Worm (Caenorhabditis elegans): Measurements from ENCODE around the gene snx-17.

The snx-17 gene

DNA sequence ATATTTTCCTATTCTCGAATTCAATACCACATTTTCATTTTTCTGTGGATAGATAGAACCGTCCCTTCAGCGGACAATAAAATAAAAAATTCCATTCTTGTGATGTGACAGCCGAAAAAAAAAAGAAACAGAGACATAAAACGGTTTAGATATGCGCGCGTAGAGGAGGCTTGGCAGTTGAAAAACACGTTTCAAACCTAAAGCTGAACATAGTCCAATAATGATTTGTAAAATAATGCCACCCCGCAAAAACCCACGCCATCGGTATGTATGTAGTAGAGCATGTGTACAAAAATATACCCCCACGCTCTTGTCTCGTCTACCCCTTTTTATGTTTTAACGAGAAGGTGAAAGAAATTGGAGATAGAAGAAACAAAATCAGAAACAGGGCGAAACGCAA lies 13.4 kb downstream of the snx-17 start:
- peak; percentile 12 for TF ChIP-seq ama-1 (optimal IDR thresholded peaks at IDR 0.05)
- no peak for TF ChIP-seq C34B4.2 (tag; optimal IDR thresholded peaks at IDR 0.05)
- peak; percentile 12 for TF ChIP-seq elt-2 (tag; optimal IDR thresholded peaks at IDR 0.05)
- no peak for TF ChIP-seq nhr-11 (tag; optimal IDR thresholded peaks at IDR 0.05)
- TF ChIP-seq aha-1 (tag; optimal IDR thresholded peaks at IDR 0.05), result no peak
- no peak for TF ChIP-seq unc-130 (tag; optimal IDR thresholded peaks at IDR 0.05)
- peak; percentile 48 for TF ChIP-seq nhr-85 (tag)
- TF ChIP-seq hlh-4 (tag; optimal IDR thresholded peaks at IDR 0.05), result no peak
- TF ChIP-seq nhr-20 (tag; optimal IDR thresholded peaks at IDR 0.05), result peak; percentile 6
- peak; percentile 30 for TF ChIP-seq nhr-71 (tag; optimal IDR thresholded peaks at IDR 0.05)
- peak; percentile 3 for TF ChIP-seq nhr-90 (tag; optimal IDR thresholded peaks at IDR 0.05; ENCODE audit: poor library complexity)
- no peak for TF ChIP-seq mdl-1 (tag; optimal IDR thresholded peaks at IDR 0.05)

DNA sequence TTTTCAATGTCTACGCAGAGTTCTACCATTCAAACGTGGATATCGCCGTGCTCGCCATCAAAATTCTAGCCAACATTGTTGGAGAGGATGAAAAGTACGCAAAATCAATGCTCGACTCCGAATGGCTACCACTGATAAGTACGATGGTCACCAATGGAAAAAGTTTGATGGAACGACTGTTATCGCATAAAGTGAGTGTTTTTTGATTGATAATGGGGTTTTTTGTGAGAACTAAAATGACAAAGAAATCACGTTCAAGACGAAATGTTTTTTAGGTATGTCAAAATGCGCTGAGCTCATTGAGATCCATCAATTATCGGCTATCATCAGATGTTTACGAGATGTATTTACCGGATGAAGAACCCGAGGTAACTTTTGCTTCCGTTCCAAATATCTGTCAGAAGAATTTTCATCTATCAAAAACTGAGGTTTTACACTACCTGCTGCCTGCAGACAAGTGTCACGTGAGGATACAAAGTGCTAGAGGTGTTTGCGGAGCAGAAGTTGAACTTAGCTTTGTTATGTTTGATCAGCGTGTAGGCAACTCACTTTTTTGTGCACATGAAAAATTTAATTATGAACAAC lies 15.8 kb downstream of the snx-17 start:
- TF ChIP-seq unc-98 (GFP tag; IDR thresholded peaks at IDR 0.05) (no peak), skn-1 (tag; optimal IDR thresholded peaks at IDR 0.05) (no peak), C16A3.4 (tag; optimal IDR thresholded peaks at IDR 0.05) (no peak), lin-13 (GFP tag; optimal IDR thresholded peaks at IDR 0.05) (no peak), elt-2 (tag; optimal IDR thresholded peaks at IDR 0.05) (peak; percentile 7), C34B4.2 (tag; optimal IDR thresholded peaks at IDR 0.05) (no peak), ces-1 (GFP tag; optimal IDR thresholded peaks at IDR 0.05) (no peak), ceh-8 (GFP tag; optimal IDR thresholded peaks at IDR 0.05) (no peak), rnt-1 (tag; optimal IDR thresholded peaks at IDR 0.05) (peak; percentile 34), ceh-63 (GFP tag; optimal IDR thresholded peaks at IDR 0.05) (no peak), nhr-71 (tag; optimal IDR thresholded peaks at IDR 0.05) (peak; percentile 81), lin-14 (GFP tag; optimal IDR thresholded peaks at IDR 0.05) (peak; percentile 50), hpl-2 (GFP tag; optimal IDR thresholded peaks at IDR 0.05) (no peak), nhr-20 (tag; optimal IDR thresholded peaks at IDR 0.05) (peak; percentile 41), mdl-1 (tag; optimal IDR thresholded peaks at IDR 0.05) (peak in 1 of 2 experiments; percentile 49), snu-23 (GFP tag; optimal IDR thresholded peaks at IDR 0.05) (peak; percentile 32), ztf-4 (tag; optimal IDR thresholded peaks at IDR 0.05) (peak; percentile 49), lin-35 (GFP tag; optimal IDR thresholded peaks at IDR 0.05) (no peak), hlh-4 (tag; optimal IDR thresholded peaks at IDR 0.05) (no peak)

DNA sequence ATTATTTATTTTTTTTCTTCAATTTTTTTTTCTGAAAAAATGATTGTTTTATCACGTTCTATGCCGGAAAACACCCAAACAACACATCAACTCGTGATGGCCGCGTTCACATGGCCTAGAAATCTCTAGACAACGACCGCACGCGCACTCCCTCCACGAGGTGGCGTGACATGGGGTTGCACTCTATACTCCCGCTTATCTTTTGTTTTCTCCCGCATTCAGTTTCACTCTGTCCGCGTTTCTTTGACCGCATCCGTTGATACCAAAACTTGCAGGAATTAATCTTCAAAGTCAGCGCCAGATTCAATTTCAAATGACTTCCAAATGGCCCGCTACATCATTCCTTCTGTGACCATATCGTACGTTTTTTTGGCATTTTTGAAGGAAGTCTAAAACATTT lies 17.1 kb downstream of the snx-17 start, which contains the start of gene F17H10.1:
Gene F17H10.1, plus strand, starts transcription at position 276 of the 400 bp plus-strand sequence.
- TF ChIP-seq nhr-47 (tag; optimal IDR thresholded peaks at IDR 0.05) (no peak), lin-14 (GFP tag; optimal IDR thresholded peaks at IDR 0.05) (peak; percentile 95), ceh-90 (tag; optimal IDR thresholded peaks at IDR 0.05) (peak; percentile 31), dpl-1 (GFP tag; optimal IDR thresholded peaks at IDR 0.05) (peak; percentile 17 to 47 (median 42)), lin-35 (GFP tag; optimal IDR thresholded peaks at IDR 0.05) (peak; percentile 50 to 81), nhr-20 (tag; optimal IDR thresholded peaks at IDR 0.05) (peak; percentile 93), tlp-1 (tag; optimal IDR thresholded peaks at IDR 0.05) (no peak), elt-2 (tag; optimal IDR thresholded peaks at IDR 0.05) (peak; percentile 90), snu-23 (GFP tag; optimal IDR thresholded peaks at IDR 0.05) (peak; percentile 90), nhr-85 (tag) (peak; percentile 90), nhr-90 (tag; optimal IDR thresholded peaks at IDR 0.05; ENCODE audit: poor library complexity) (peak; percentile 85), skn-1 (tag; optimal IDR thresholded peaks at IDR 0.05) (peak; percentile 55), pag-3 (tag; optimal IDR thresholded peaks at IDR 0.05; ENCODE audit: borderline replicate concordance, insufficient read depth) (peak; percentile 28), mef-2 (tag; optimal IDR thresholded peaks at IDR 0.05) (no peak), efl-1 (optimal IDR thresholded peaks at IDR 0.05) (peak in 1 of 2 experiments; percentile 18), efl-1 (GFP tag; optimal IDR thresholded peaks at IDR 0.05 in 1 of 2) (peak; percentile 17 to 89), xbp-1 (tag; optimal IDR thresholded peaks at IDR 0.05) (peak; percentile 46), nhr-71 (tag; optimal IDR thresholded peaks at IDR 0.05) (peak; percentile 92), rnt-1 (tag; optimal IDR thresholded peaks at IDR 0.05) (peak; percentile 91), sup-37 (GFP tag; optimal IDR thresholded peaks at IDR 0.05) (no peak), irx-1 (tag; optimal IDR thresholded peaks at IDR 0.05) (peak; percentile 33), ztf-4 (tag; optimal IDR thresholded peaks at IDR 0.05) (peak; percentile 38), snpc-4 (tag; optimal IDR thresholded peaks at IDR 0.05) (peak; percentile 3), pqm-1 (tag; optimal IDR thresholded peaks at IDR 0.05) (no peak), sptf-1 (tag; optimal IDR thresholded peaks at IDR 0.05) (no peak), blmp-1 (tag; optimal IDR thresholded peaks at IDR 0.05) (peak; percentile 97), lsy-2 (tag; optimal IDR thresholded peaks at IDR 0.05) (peak in 1 of 2 experiments; percentile 56), nhr-19 (GFP tag; conservative IDR thresholded peaks at IDR 0.05) (peak; percentile 84), dsc-1 (tag; optimal IDR thresholded peaks at IDR 0.05) (no peak), C16A3.4 (tag; optimal IDR thresholded peaks at IDR 0.05) (peak; percentile 69), fkh-8 (tag; optimal IDR thresholded peaks at IDR 0.05) (peak; percentile 44), mep-1 (tag; optimal IDR thresholded peaks at IDR 0.05) (peak; percentile 86), ceh-88 (GFP tag; IDR thresholded peaks at IDR 0.05) (0 out of 2 replicates have a peak, but pooled peaks have one; percentile 18), ceh-82 (tag; optimal IDR thresholded peaks at IDR 0.05) (peak in 2 of 3 experiments; percentile 12 to 69)

All from whole organism, L1 larva.